Worm (Caenorhabditis elegans) whole organism, early embryonic: Measurements from ENCODE around the gene lec-1.

ENCODE experiments used
- F13C5.2 ChIP-seq: sonication (generic microtip); optimal IDR thresholded peaks from 2 replicates; lab custom pipeline; 2017; ENCODE audit warnings: mild to moderate bottlenecking, missing genetic modification characterization, inconsistent platforms, missing compliant biosample characterization
- aly-1 ChIP-seq: sonication (generic microtip); optimal IDR thresholded peaks from 2 replicates; lab custom pipeline; 2016; ENCODE audit warnings: missing genetic modification characterization, missing compliant biosample characterization
- ama-1 ChIP-seq: fragments of 150-350 bp; optimal IDR thresholded peaks from 2 replicates; lab custom pipeline; 2014
- ceh-13 ChIP-seq: fragments of 200-800 bp; sonication (Bioruptor generic); optimal IDR thresholded peaks from 2 replicates; lab custom pipeline; 2018; ENCODE audit warnings: mild to moderate bottlenecking, missing genetic modification characterization, missing compliant biosample characterization
- ceh-36 ChIP-seq: sonication (generic microtip); optimal IDR thresholded peaks from 2 replicates; lab custom pipeline; 2016; ENCODE audit warnings: missing genetic modification characterization, inconsistent platforms, missing compliant biosample characterization
- flt-1 ChIP-seq: fragments of 200-800 bp; sonication (Bioruptor generic); IDR thresholded peaks from 2 replicates; pipeline ENCODE4 v1.3.6; 2022; ENCODE audit warnings: missing genetic modification characterization, missing compliant biosample characterization
- hmbx-1 ChIP-seq: sonication (generic microtip); optimal IDR thresholded peaks from 2 replicates; lab custom pipeline; 2016; ENCODE audit warnings: mild to moderate bottlenecking, missing genetic modification characterization, missing compliant biosample characterization
- hnd-1 ChIP-seq: sonication (generic microtip); optimal IDR thresholded peaks from 2 replicates; lab custom pipeline; 2016; ENCODE audit warnings: missing genetic modification characterization, missing compliant biosample characterization
- pes-1 ChIP-seq: fragments of 200-800 bp; sonication (Bioruptor generic); IDR thresholded peaks from 2 replicates; pipeline ENCODE4 v1.3.6; 2022; ENCODE audit warnings: missing genetic modification reagents, missing genetic modification characterization, missing compliant biosample characterization
- scrt-1 ChIP-seq: fragments of 200-800 bp; sonication (Bioruptor generic); IDR thresholded peaks from 2 replicates; pipeline ENCODE4 v1.3.6; 2022; ENCODE audit warnings: missing genetic modification characterization, missing compliant biosample characterization
- sea-1 ChIP-seq: fragments of 200-800 bp; sonication (Bioruptor generic); conservative IDR thresholded peaks from 2 replicates; pipeline ENCODE4 v1.3.6; 2022; ENCODE audit warnings: missing genetic modification characterization, missing compliant biosample characterization
- tbx-11 ChIP-seq: fragments of 200-800 bp; sonication (Bioruptor generic); IDR thresholded peaks from 2 replicates; pipeline ENCODE4 v1.3.6; 2022; ENCODE audit warnings: missing genetic modification characterization, missing compliant biosample characterization
- tbx-37 ChIP-seq: fragments of 200-800 bp; sonication (Bioruptor generic); conservative IDR thresholded peaks from 2 replicates; pipeline ENCODE4 v1.3.6; 2022; ENCODE audit warnings: missing genetic modification reagents, missing genetic modification characterization, missing compliant biosample characterization

- TF ChIP-seq ama-1 (lab: Kevin White, UChicago) (no peak), ceh-36 (tag; lab: Kevin White, UChicago) (no peak), ceh-13 (GFP tag; lab: Kevin White, UChicago) (no peak), flt-1 (GFP tag; lab: Robert Waterston, UW) (no peak), tbx-37 (GFP tag; lab: Robert Waterston, UW) (no peak), pes-1 (GFP tag; lab: Robert Waterston, UW) (no peak), F13C5.2 (tag; lab: Kevin White, UChicago) (no peak), scrt-1 (no peak), aly-1 (tag; lab: Kevin White, UChicago) (no peak), sea-1 (GFP tag; lab: Robert Waterston, UW) (no peak), tbx-11 (GFP tag; lab: Robert Waterston, UW) (no peak), hmbx-1 (tag; lab: Kevin White, UChicago) (no peak), hnd-1 (tag; lab: Kevin White, UChicago) (no peak)
Observed at ce11 chrII:13239593-13239992, 44.2 kb downstream of the lec-1 start.
